Fruit fly (Drosophila melanogaster) whole organism, embryonic: ENCODE results near the gene Arp8.

Source experiments
- ATbp ChIP-seq: fragments of 200-800 bp; sonication (Bioruptor generic); optimal IDR thresholded peaks from 2 replicates; lab custom pipeline; 2017; ENCODE audit warnings: missing biosample characterization, mild to moderate bottlenecking, missing genetic modification characterization, missing genetic modification reagents
- Bteb2 ChIP-seq: fragments of 200-800 bp; sonication (Bioruptor generic); optimal IDR thresholded peaks from 2 replicates; lab custom pipeline; 2016; ENCODE audit warnings: missing biosample characterization, missing genetic modification characterization
- CG1024 ChIP-seq: fragments of 200-800 bp; sonication (Bioruptor generic); IDR thresholded peaks from 2 replicates; pipeline ENCODE4 v1.3.6; 2022; ENCODE audit warnings: missing biosample characterization, missing genetic modification characterization
- CG10959 ChIP-seq: fragments of 200-800 bp; sonication (Bioruptor generic); IDR thresholded peaks from 2 replicates; pipeline ENCODE4 v1.3.6; 2022; ENCODE audit warnings: missing biosample characterization, missing genetic modification characterization
- CG11085 ChIP-seq: fragments of 200-800 bp; sonication (Bioruptor generic); IDR thresholded peaks from 2 replicates; pipeline ENCODE4 v1.3.6; 2022; ENCODE audit warnings: missing biosample characterization, missing genetic modification characterization
- CG11504 ChIP-seq: fragments of 200-800 bp; sonication (Bioruptor generic); optimal IDR thresholded peaks from 3 replicates; lab custom pipeline; 2019; ENCODE audit warnings: missing biosample characterization, mild to moderate bottlenecking, missing genetic modification characterization, moderate library complexity
- CG12104 ChIP-seq: fragments of 200-800 bp; sonication (Bioruptor generic); optimal IDR thresholded peaks from 3 replicates; lab custom pipeline; 2016; ENCODE audit warnings: missing biosample characterization, missing genetic modification characterization
- CG13894 ChIP-seq: fragments of 200-800 bp; sonication (Bioruptor generic); optimal IDR thresholded peaks from 3 replicates; lab custom pipeline; 2018; ENCODE audit warnings: missing biosample characterization, mild to moderate bottlenecking, missing genetic modification characterization, moderate library complexity
- CG14050 ChIP-seq: fragments of 200-800 bp; sonication (Bioruptor generic); IDR thresholded peaks from 3 replicates; pipeline ENCODE4 v1.3.6; 2022; ENCODE audit warnings: missing biosample characterization, missing genetic modification characterization
- CG14710 ChIP-seq: fragments of 200-800 bp; sonication (Bioruptor generic); optimal IDR thresholded peaks from 3 replicates; lab custom pipeline; 2019; ENCODE audit warnings: missing biosample characterization, mild to moderate bottlenecking, missing genetic modification characterization, moderate library complexity
- CG1529 ChIP-seq: fragments of 200-800 bp; sonication (Bioruptor generic); optimal IDR thresholded peaks from 3 replicates; lab custom pipeline; 2018; ENCODE audit warnings: missing biosample characterization, missing genetic modification characterization
- CG17568 ChIP-seq: fragments of 200-800 bp; sonication (Bioruptor generic); optimal IDR thresholded peaks from 2 replicates; lab custom pipeline; 2018; ENCODE audit warnings: missing biosample characterization, mild to moderate bottlenecking, missing genetic modification characterization, moderate library complexity
- CG1832 ChIP-seq: fragments of 200-800 bp; sonication (Bioruptor generic); optimal IDR thresholded peaks from 2 replicates; lab custom pipeline; 2017; ENCODE audit warnings: missing biosample characterization, mild to moderate bottlenecking, missing genetic modification characterization, inconsistent platforms
- CG2202 ChIP-seq: fragments of 200-800 bp; sonication (Bioruptor generic); optimal IDR thresholded peaks from 2 replicates; lab custom pipeline; 2018; ENCODE audit warnings: missing biosample characterization, mild to moderate bottlenecking, missing genetic modification characterization
- CG2678 ChIP-seq: fragments of 200-800 bp; sonication (Bioruptor generic); optimal IDR thresholded peaks from 3 replicates; lab custom pipeline; 2019; ENCODE audit warnings: missing biosample characterization, mild to moderate bottlenecking, missing genetic modification characterization, moderate library complexity
- CG2712 ChIP-seq: fragments of 200-800 bp; optimal IDR thresholded peaks from 3 replicates; lab custom pipeline; 2019; ENCODE audit warnings: missing biosample characterization, mild to moderate bottlenecking, missing genetic modification characterization, moderate library complexity
- CG30403 ChIP-seq: fragments of 200-800 bp; sonication (Bioruptor generic); optimal IDR thresholded peaks from 3 replicates; lab custom pipeline; 2016; ENCODE audit warnings: missing biosample characterization, missing genetic modification characterization
- CG31224 ChIP-seq: fragments of 200-800 bp; sonication (Bioruptor generic); IDR thresholded peaks from 2 replicates; pipeline ENCODE4 v1.3.6; 2022; ENCODE audit warnings: missing biosample characterization, missing genetic modification characterization
- CG31365 ChIP-seq: fragments of 200-800 bp; sonication (Bioruptor generic); optimal IDR thresholded peaks from 2 replicates; lab custom pipeline; 2018; ENCODE audit warnings: missing biosample characterization, mild to moderate bottlenecking, missing genetic modification characterization
- CG34224 ChIP-seq: fragments of 200-800 bp; sonication (Bioruptor generic); IDR thresholded peaks from 3 replicates; pipeline ENCODE4 v1.3.6; 2022; ENCODE audit warnings: missing biosample characterization, missing genetic modification characterization; ENCODE audit not compliant: partially characterized antibody
- CG6272 ChIP-seq: fragments of 200-800 bp; sonication (Bioruptor generic); IDR thresholded peaks from 2 replicates; pipeline ENCODE4 v1.3.6; 2022; ENCODE audit warnings: missing biosample characterization, missing genetic modification characterization
- Chrac-16 ChIP-seq: fragments of 200-800 bp; sonication (Bioruptor generic); optimal IDR thresholded peaks from 3 replicates; lab custom pipeline; 2016; ENCODE audit warnings: missing biosample characterization, missing genetic modification characterization
- Dref ChIP-seq: fragments of 200-800 bp; sonication (Bioruptor generic); IDR thresholded peaks from 2 replicates; pipeline ENCODE4 v1.3.6; 2022; ENCODE audit warnings: missing biosample characterization, missing genetic modification characterization
- E2f1 ChIP-seq: fragments of 200-800 bp; sonication (Bioruptor generic); IDR thresholded peaks from 2 replicates; pipeline ENCODE4 v1.3.6; 2022; ENCODE audit warnings: missing biosample characterization, missing genetic modification characterization
- Gsc ChIP-seq: fragments of 200-800 bp; sonication (Bioruptor generic); IDR thresholded peaks from 2 replicates; pipeline ENCODE4 v1.3.6; 2022; ENCODE audit warnings: missing biosample characterization, missing genetic modification characterization
- HmgD ChIP-seq: fragments of 200-800 bp; sonication (Bioruptor generic); optimal IDR thresholded peaks from 3 replicates; lab custom pipeline; 2016; ENCODE audit warnings: missing biosample characterization, missing genetic modification characterization
- Lhr ChIP-seq: fragments of 200-800 bp; sonication (Bioruptor generic); optimal IDR thresholded peaks from 3 replicates; lab custom pipeline; 2017; ENCODE audit warnings: mild to moderate bottlenecking, missing biosample characterization, missing genetic modification reagents, missing genetic modification characterization
- Nf-YA ChIP-seq: fragments of 200-800 bp; sonication (Bioruptor generic); IDR thresholded peaks from 2 replicates; pipeline ENCODE4 v1.3.6; 2022; ENCODE audit warnings: missing biosample characterization, missing genetic modification characterization
- Sin3A ChIP-seq: fragments of >200 bp; optimal IDR thresholded peaks from 2 replicates; lab custom pipeline; 2018
- Tbp ChIP-seq: fragments of >200 bp; optimal IDR thresholded peaks from 2 replicates; lab custom pipeline; 2018; ENCODE audit warnings: missing biosample characterization, missing genetic modification characterization
- ac ChIP-seq: fragments of 200-800 bp; sonication (Bioruptor generic); optimal IDR thresholded peaks from 3 replicates; lab custom pipeline; 2017; ENCODE audit warnings: missing biosample characterization, mild to moderate bottlenecking, missing genetic modification characterization
- crc ChIP-seq: fragments of 200-800 bp; sonication (Bioruptor generic); optimal IDR thresholded peaks from 2 replicates; lab custom pipeline; 2016; ENCODE audit warnings: missing biosample characterization, missing genetic modification characterization
- dimm ChIP-seq: fragments of 200-800 bp; sonication (Bioruptor generic); IDR thresholded peaks from 2 replicates; pipeline ENCODE4 v1.3.6; 2022; ENCODE audit warnings: missing biosample characterization, missing genetic modification characterization
- emc ChIP-seq: fragments of 200-800 bp; sonication (Bioruptor generic); optimal IDR thresholded peaks from 2 replicates; lab custom pipeline; 2016; ENCODE audit warnings: missing biosample characterization, missing genetic modification characterization
- eve ChIP-seq, 2 experiments: fragments of >200 bp; optimal IDR thresholded peaks; 2 replicates each; lab custom pipeline; 2017; ENCODE audit warnings: missing biosample characterization in 2 of 2, missing genetic modification characterization in 2 of 2
- ewg ChIP-seq: fragments of 200-800 bp; sonication (Bioruptor generic); optimal IDR thresholded peaks from 3 replicates; lab custom pipeline; 2017; ENCODE audit warnings: mild to moderate bottlenecking, missing biosample characterization, missing genetic modification reagents, missing genetic modification characterization
- fd102C ChIP-seq: fragments of 200-800 bp; sonication (Bioruptor generic); optimal IDR thresholded peaks from 2 replicates; lab custom pipeline; 2018; ENCODE audit warnings: missing biosample characterization, mild to moderate bottlenecking, missing genetic modification characterization, moderate library complexity
- fd64A ChIP-seq: fragments of 200-800 bp; sonication (Bioruptor generic); optimal IDR thresholded peaks from 3 replicates; lab custom pipeline; 2018; ENCODE audit warnings: missing biosample characterization, mild to moderate bottlenecking, missing genetic modification characterization
- fru ChIP-seq: fragments of >200 bp; optimal IDR thresholded peaks from 2 replicates; lab custom pipeline; 2017
- hb ChIP-seq: fragments of 200-800 bp; sonication (Bioruptor generic); IDR thresholded peaks from 3 replicates; pipeline ENCODE4 v1.3.6; 2022; ENCODE audit warnings: missing biosample characterization, missing genetic modification characterization; ENCODE audit not compliant: partially characterized antibody
- inv ChIP-seq: fragments of 200-800 bp; sonication (Bioruptor generic); IDR thresholded peaks from 2 replicates; pipeline ENCODE4 v1.3.6; 2022; ENCODE audit warnings: missing biosample characterization, missing genetic modification characterization; ENCODE audit not compliant: partially characterized antibody
- jigr1 ChIP-seq: fragments of 200-800 bp; sonication (Bioruptor generic); IDR thresholded peaks from 3 replicates; pipeline ENCODE4 v1.3.6; 2022; ENCODE audit warnings: missing biosample characterization, missing genetic modification characterization
- jumu ChIP-seq: fragments of 200-800 bp; sonication (Bioruptor generic); optimal IDR thresholded peaks from 3 replicates; lab custom pipeline; 2016; ENCODE audit warnings: missing biosample characterization, missing genetic modification characterization
- lbe ChIP-seq: fragments of 200-800 bp; sonication (Bioruptor generic); optimal IDR thresholded peaks from 2 replicates; lab custom pipeline; 2016; ENCODE audit warnings: missing biosample characterization, mild to moderate bottlenecking, missing genetic modification characterization
- luna ChIP-seq: fragments of 200-800 bp; sonication (Bioruptor generic); optimal IDR thresholded peaks from 2 replicates; lab custom pipeline; 2016; ENCODE audit warnings: missing biosample characterization, missing genetic modification characterization
- mam ChIP-seq: fragments of 200-800 bp; sonication (Bioruptor generic); optimal IDR thresholded peaks from 3 replicates; lab custom pipeline; 2016; ENCODE audit warnings: missing biosample characterization, missing genetic modification characterization
- nerfin-2 ChIP-seq: fragments of 200-800 bp; sonication (Bioruptor generic); IDR thresholded peaks from 2 replicates; pipeline ENCODE4 v1.3.6; 2022; ENCODE audit warnings: missing biosample characterization, missing genetic modification characterization; ENCODE audit not compliant: partially characterized antibody
- seq ChIP-seq: fragments of 200-800 bp; sonication (Bioruptor generic); IDR thresholded peaks from 2 replicates; pipeline ENCODE4 v1.3.6; 2022; ENCODE audit warnings: missing biosample characterization, missing genetic modification characterization
- sim ChIP-seq: fragments of 200-800 bp; sonication (Bioruptor generic); IDR thresholded peaks from 2 replicates; pipeline ENCODE4 v1.3.6; 2022; ENCODE audit warnings: missing biosample characterization, missing genetic modification characterization
- tio ChIP-seq: fragments of 200-800 bp; sonication (Bioruptor generic); optimal IDR thresholded peaks from 2 replicates; lab custom pipeline; 2017; ENCODE audit warnings: missing biosample characterization, missing genetic modification characterization, inconsistent platforms
- unpg ChIP-seq: fragments of 200-800 bp; sonication (Bioruptor generic); optimal IDR thresholded peaks from 3 replicates; lab custom pipeline; 2018; ENCODE audit warnings: missing biosample characterization, mild to moderate bottlenecking, missing genetic modification characterization, moderate library complexity
- vnd ChIP-seq: fragments of 200-800 bp; sonication (Bioruptor generic); IDR thresholded peaks from 3 replicates; pipeline ENCODE4 v1.3.6; 2022; ENCODE audit warnings: missing biosample characterization, missing genetic modification characterization; ENCODE audit not compliant: partially characterized antibody
- zfh1 ChIP-seq: fragments of 200-800 bp; sonication (Bioruptor generic); IDR thresholded peaks from 3 replicates; pipeline ENCODE4 v1.3.6; 2022; ENCODE audit warnings: missing biosample characterization, missing genetic modification characterization

Gene Arp8

DNA sequence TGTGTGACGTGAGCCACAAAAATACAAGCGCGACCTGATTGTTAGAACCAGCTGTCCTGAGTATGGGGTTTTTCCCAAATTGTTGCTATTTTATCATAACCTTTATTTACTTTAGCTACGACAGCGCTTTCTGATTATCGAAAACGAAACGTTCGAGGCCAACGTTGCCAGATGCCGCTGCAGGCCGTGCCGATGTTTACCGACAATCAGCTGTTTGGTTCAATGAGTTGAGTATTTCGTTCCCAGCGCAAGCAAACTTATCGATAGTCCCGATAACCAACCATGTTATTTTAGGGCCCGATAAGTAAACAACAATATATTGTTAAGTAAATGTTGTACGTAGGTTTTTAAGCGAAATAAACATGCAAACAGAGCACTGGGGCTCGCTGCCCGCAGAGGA is 10.4 kb downstream of the Arp8 start, which contains the start of the genes CG15814 and Spt7 (continued):
- TF ChIP-seq unpg (GFP tag; lab: Kevin White, UChicago) (peak; percentile 13), seq (GFP tag; lab: Robert Waterston, UW) (no peak), CG17568 (GFP tag; lab: Kevin White, UChicago) (no peak), dimm (no peak), CG10959 (GFP tag; lab: Robert Waterston, UW) (no peak), eve (GFP tag; optimal IDR thresholded peaks at IDR 0.05; lab: Kevin White, UChicago) (no peak), crc (GFP tag; lab: Kevin White, UChicago) (no peak), Bteb2 (GFP tag; lab: Kevin White, UChicago) (peak; percentile 4), nerfin-2 (GFP tag; lab: Robert Waterston, UW) (peak; percentile 81), CG6272 (GFP tag; lab: Robert Waterston, UW) (no peak), jumu (GFP tag; lab: Kevin White, UChicago) (no peak), CG31365 (no peak), CG30403 (GFP tag; lab: Kevin White, UChicago) (no peak), mam (peak; percentile 41), zfh1 (GFP tag; lab: Robert Waterston, UW) (peak; percentile 52; the same call in 1 of the 3 replicates), tio (no peak), fru (lab: Kevin White, UChicago) (no peak), vnd (peak; percentile 75), HmgD (peak; percentile 66), CG12104 (GFP tag; lab: Kevin White, UChicago) (no peak), CG14710 (tag; lab: Kevin White, UChicago) (peak; percentile 70), ATbp (GFP tag; lab: Kevin White, UChicago) (peak; percentile 19), CG2202 (tag; lab: Kevin White, UChicago) (no peak), ac (GFP tag; lab: Kevin White, UChicago) (no peak), E2f1 (GFP tag; lab: Robert Waterston, UW) (no peak), inv (GFP tag; lab: Robert Waterston, UW) (peak; percentile 81), sim (GFP tag; lab: Robert Waterston, UW) (no peak), CG31224 (GFP tag; lab: Robert Waterston, UW) (no peak), CG14050 (no peak), Lhr (GFP tag; lab: Kevin White, UChicago) (peak; percentile 34), ewg (GFP tag; lab: Kevin White, UChicago) (peak; percentile 26), lbe (peak; percentile 23), CG1832 (GFP tag; lab: Kevin White, UChicago) (no peak), fd64A (GFP tag; lab: Kevin White, UChicago) (no peak), CG2712 (tag; lab: Kevin White, UChicago) (peak; percentile 44), jigr1 (no peak), CG11085 (no peak), fd102C (GFP tag; lab: Kevin White, UChicago) (no peak), emc (GFP tag; lab: Kevin White, UChicago) (no peak), Chrac-16 (GFP tag; lab: Kevin White, UChicago) (no peak), Nf-YA (no peak), CG34224 (peak; percentile 89), luna (GFP tag; lab: Kevin White, UChicago) (no peak), CG1529 (GFP tag; lab: Kevin White, UChicago) (no peak), Gsc (no peak), CG1024 (no peak), Dref (GFP tag; lab: Robert Waterston, UW) (peak; percentile 85), Sin3A (lab: Kevin White, UChicago) (peak; percentile 82), CG13894 (tag; lab: Kevin White, UChicago) (no peak), Tbp (no peak), CG2678 (no peak), hb (GFP tag; lab: Robert Waterston, UW) (peak; percentile 66; the same call in 2 of the 3 replicates), CG11504 (tag; lab: Kevin White, UChicago) (no peak)
